Worm (Caenorhabditis elegans) whole organism, L4 larva: ENCODE results near the gene R08C7.5.
A peak's percentile ranks its signal among the peaks of the same experiment; 100 is the strongest.

ENCODE experiments used
- D1046.2 ChIP-seq: fragments of 200-800 bp; sonication (Bioruptor generic); IDR thresholded peaks from 2 replicates; pipeline ENCODE4 v1.3.6; 2022; ENCODE audit warnings: missing genetic modification characterization, missing compliant biosample characterization
- T20F7.1 ChIP-seq: fragments of 200-800 bp; sonication (Bioruptor generic); optimal IDR thresholded peaks from 2 replicates; lab custom pipeline; 2018; ENCODE audit warnings: mild to moderate bottlenecking, missing genetic modification characterization, missing compliant biosample characterization
- Y105C5A.15 ChIP-seq: fragments of 200-800 bp; sonication (Bioruptor generic); IDR thresholded peaks from 2 replicates; pipeline ENCODE4 v1.3.6; 2022; ENCODE audit warnings: missing genetic modification characterization, missing compliant biosample characterization
- Y48G9A.11 ChIP-seq: fragments of 200-800 bp; sonication (Bioruptor generic); IDR thresholded peaks from 2 replicates; pipeline ENCODE4 v1.3.6; 2022; ENCODE audit warnings: missing genetic modification reagents, missing genetic modification characterization, missing compliant biosample characterization
- aly-2 ChIP-seq: sonication (generic microtip); optimal IDR thresholded peaks from 2 replicates; lab custom pipeline; 2018; ENCODE audit warnings: missing biosample characterization, missing genetic modification characterization
- ceh-28 ChIP-seq: fragments of 150-350 bp; optimal IDR thresholded peaks from 2 replicates; lab custom pipeline; 2014; ENCODE audit warnings: missing biosample characterization, missing genetic modification reagents, missing genetic modification characterization
- ceh-32 ChIP-seq: sonication (generic microtip); optimal IDR thresholded peaks from 2 replicates; lab custom pipeline; 2016; ENCODE audit warnings: mild to moderate bottlenecking, missing genetic modification characterization, missing compliant biosample characterization; ENCODE audit not compliant: poor library complexity
- ceh-62 ChIP-seq: sonication (generic microtip); optimal IDR thresholded peaks from 2 replicates; lab custom pipeline; 2017; ENCODE audit warnings: missing biosample characterization, missing genetic modification characterization
- ceh-82 ChIP-seq: sonication (generic microtip); optimal IDR thresholded peaks from 2 replicates; lab custom pipeline; 2017; ENCODE audit warnings: missing biosample characterization, missing genetic modification characterization
- ces-1 ChIP-seq: fragments of 150-350 bp; sonication (generic microtip); optimal IDR thresholded peaks from 4 replicates; lab custom pipeline; 2014; ENCODE audit warnings: missing biosample characterization, missing genetic modification reagents, missing genetic modification characterization
- ctbp-1 ChIP-seq: fragments of 200-800 bp; sonication (Bioruptor generic); IDR thresholded peaks from 2 replicates; pipeline ENCODE4 v1.3.6; 2022; ENCODE audit warnings: missing genetic modification reagents, missing genetic modification characterization, missing compliant biosample characterization
- daf-12 ChIP-seq: fragments of 150-350 bp; optimal IDR thresholded peaks from 2 replicates; lab custom pipeline; 2014; ENCODE audit warnings: missing biosample characterization, missing genetic modification reagents, missing genetic modification characterization
- daf-19 ChIP-seq: fragments of 200-800 bp; sonication (Bioruptor generic); conservative IDR thresholded peaks from 2 replicates; pipeline ENCODE4 v1.3.6; 2022; ENCODE audit warnings: missing genetic modification characterization, missing compliant biosample characterization
- daf-8 ChIP-seq: fragments of 200-800 bp; sonication (Bioruptor generic); IDR thresholded peaks from 2 replicates; pipeline ENCODE4 v1.3.6; 2022; ENCODE audit warnings: missing genetic modification characterization, missing compliant biosample characterization
- fkh-10 ChIP-seq: fragments of 150-350 bp; optimal IDR thresholded peaks from 2 replicates; lab custom pipeline; 2014; ENCODE audit warnings: missing biosample characterization, missing genetic modification reagents, missing genetic modification characterization
- gei-8 ChIP-seq: fragments of 200-800 bp; sonication (Bioruptor generic); optimal IDR thresholded peaks from 2 replicates; lab custom pipeline; 2018; ENCODE audit warnings: mild to moderate bottlenecking, missing genetic modification characterization, missing compliant biosample characterization
- hif-1 ChIP-seq, 2 experiments: sonication (generic microtip); optimal IDR thresholded peaks; 2 replicates each; lab custom pipeline; 2016 to 2017; ENCODE audit warnings: missing compliant biosample characterization in 2 of 2, missing genetic modification characterization in 2 of 2, missing genetic modification reagents in 2 of 2, missing genotype in 2 of 2, mild to moderate bottlenecking in 1 of 2
- hlh-30 ChIP-seq: sonication (generic microtip); optimal IDR thresholded peaks from 2 replicates; lab custom pipeline; 2017; ENCODE audit warnings: antibody characterized with exemption, mild to moderate bottlenecking, missing genetic modification characterization, missing compliant biosample characterization; ENCODE audit not compliant: insufficient read depth
- jun-1 ChIP-seq: fragments of 150-350 bp; optimal IDR thresholded peaks from 2 replicates; lab custom pipeline; 2014; ENCODE audit warnings: missing biosample characterization, missing genetic modification reagents, missing genetic modification characterization
- lin-38 ChIP-seq: fragments of 200-800 bp; sonication (Bioruptor generic); IDR thresholded peaks from 2 replicates; pipeline ENCODE4 v1.3.6; 2022; ENCODE audit warnings: missing genetic modification reagents, missing genetic modification characterization, missing compliant biosample characterization
- mdl-1 ChIP-seq, 2 experiments: fragments of 150-350 bp in 1 of 2; sonication (generic microtip) in 1 of 2; optimal IDR thresholded peaks; 2 replicates each; lab custom pipeline; 2014 to 2017; ENCODE audit warnings: missing biosample characterization in 2 of 2, missing genetic modification characterization in 2 of 2
- mep-1 ChIP-seq: fragments of 150-350 bp; sonication (generic microtip); optimal IDR thresholded peaks from 3 replicates; lab custom pipeline; 2014; ENCODE audit warnings: missing biosample characterization, missing genetic modification characterization
- mes-2 ChIP-seq: sonication (generic microtip); optimal IDR thresholded peaks from 2 replicates; lab custom pipeline; 2016; ENCODE audit warnings: missing genotype, mild to moderate bottlenecking, missing genetic modification characterization, missing compliant biosample characterization; ENCODE audit not compliant: poor library complexity, severe bottlenecking
- nhr-28 ChIP-seq: fragments of 150-350 bp; optimal IDR thresholded peaks from 2 replicates; lab custom pipeline; 2014; ENCODE audit warnings: missing biosample characterization, missing genetic modification characterization
- nhr-6 ChIP-seq: fragments of 150-350 bp; optimal IDR thresholded peaks from 2 replicates; lab custom pipeline; 2014; ENCODE audit warnings: missing biosample characterization, missing genetic modification characterization
- pha-4 ChIP-seq, 2 experiments: fragments of 150-350 bp in 1 of 2; fragments of 200-800 bp in 1 of 2; sonication (Bioruptor generic) in 1 of 2; IDR thresholded peaks in 1 of 2; optimal IDR thresholded peaks in 1 of 2; 2 replicates each; pipeline versions ENCODE4 v1.3.6 to Lab custom; 2014 to 2022; ENCODE audit warnings: missing genetic modification characterization in 2 of 2, missing genetic modification reagents in 2 of 2, missing biosample characterization in 1 of 2, missing compliant biosample characterization in 1 of 2
- php-3 ChIP-seq: fragments of 200-800 bp; sonication (Bioruptor generic); IDR thresholded peaks from 2 replicates; pipeline ENCODE4 v1.3.6; 2022; ENCODE audit warnings: missing genetic modification reagents, missing genetic modification characterization, missing compliant biosample characterization
- pqm-1 ChIP-seq: sonication (generic microtip); optimal IDR thresholded peaks from 2 replicates; lab custom pipeline; 2017; ENCODE audit warnings: missing biosample characterization, missing genetic modification characterization
- saeg-2 ChIP-seq: fragments of 200-800 bp; sonication (Bioruptor generic); IDR thresholded peaks from 2 replicates; pipeline ENCODE4 v1.3.6; 2022; ENCODE audit warnings: missing genetic modification reagents, missing genetic modification characterization, missing compliant biosample characterization
- skn-1 ChIP-seq: fragments of 150-350 bp; optimal IDR thresholded peaks from 2 replicates; lab custom pipeline; 2014; ENCODE audit warnings: missing biosample characterization, missing genetic modification characterization
- snpc-1.2 ChIP-seq: fragments of 200-800 bp; sonication (Bioruptor generic); IDR thresholded peaks from 2 replicates; pipeline ENCODE4 v1.3.6; 2022; ENCODE audit warnings: missing genetic modification reagents, missing genetic modification characterization, missing compliant biosample characterization
- snpc-4 ChIP-seq: fragments of 150-350 bp; optimal IDR thresholded peaks from 2 replicates; lab custom pipeline; 2014; ENCODE audit warnings: missing biosample characterization, missing genetic modification characterization
- spr-1 ChIP-seq: sonication (generic microtip); optimal IDR thresholded peaks from 2 replicates; lab custom pipeline; 2016; ENCODE audit warnings: mild to moderate bottlenecking, missing genetic modification characterization, missing compliant biosample characterization
- spr-3 ChIP-seq: fragments of 200-800 bp; sonication (Bioruptor generic); optimal IDR thresholded peaks from 2 replicates; lab custom pipeline; 2018; ENCODE audit warnings: mild to moderate bottlenecking, missing genetic modification characterization, missing compliant biosample characterization
- unc-130 ChIP-seq: sonication (generic microtip); optimal IDR thresholded peaks from 2 replicates; lab custom pipeline; 2016; ENCODE audit warnings: missing genetic modification reagents, missing genetic modification characterization, missing compliant biosample characterization
- unc-39 ChIP-seq: sonication (generic microtip); optimal IDR thresholded peaks from 2 replicates; lab custom pipeline; 2017; ENCODE audit warnings: missing biosample characterization, missing genetic modification characterization
- unc-62 ChIP-seq, 3 experiments: fragments of 150-350 bp in 1 of 3; sonication (generic microtip); optimal IDR thresholded peaks in 2 of 3; peaks in 1 of 3; 1 replicate in 1 of 3; 2 replicates in 2 of 3; lab custom pipeline; 2014 to 2017; ENCODE audit warnings: missing biosample characterization in 3 of 3, missing genetic modification characterization in 3 of 3, missing genetic modification reagents in 3 of 3, missing genotype in 1 of 3
- zfp-2 ChIP-seq: sonication (generic microtip); optimal IDR thresholded peaks from 2 replicates; lab custom pipeline; 2016; ENCODE audit warnings: mild to moderate bottlenecking, missing genetic modification characterization, missing compliant biosample characterization
- zip-11 ChIP-seq: fragments of 200-800 bp; sonication (Bioruptor generic); IDR thresholded peaks from 2 replicates; pipeline ENCODE4 v1.3.6; 2022; ENCODE audit warnings: missing genetic modification characterization, missing compliant biosample characterization

The R08C7.5 gene

ce11 chrIV:4454330-4455173, 24.5 kb downstream of the R08C7.5 start, which contains the start of gene R08C7.11 (continued):
- no peak for TF ChIP-seq skn-1
- TF ChIP-seq aly-2 (tag; lab: Kevin White, UChicago) = no peak
- TF ChIP-seq lin-38 (GFP tag; lab: Robert Waterston, UW) = no peak
- no peak for TF ChIP-seq mep-1
- TF ChIP-seq D1046.2 (GFP tag; lab: Robert Waterston, UW) = no peak
- TF ChIP-seq spr-1 (tag; lab: Kevin White, UChicago) = no peak
- no peak for TF ChIP-seq zfp-2
- peak; percentile 7 to 38 for TF ChIP-seq mdl-1 (tag; optimal IDR thresholded peaks at IDR 0.05; lab: Kevin White, UChicago)

DNA sequence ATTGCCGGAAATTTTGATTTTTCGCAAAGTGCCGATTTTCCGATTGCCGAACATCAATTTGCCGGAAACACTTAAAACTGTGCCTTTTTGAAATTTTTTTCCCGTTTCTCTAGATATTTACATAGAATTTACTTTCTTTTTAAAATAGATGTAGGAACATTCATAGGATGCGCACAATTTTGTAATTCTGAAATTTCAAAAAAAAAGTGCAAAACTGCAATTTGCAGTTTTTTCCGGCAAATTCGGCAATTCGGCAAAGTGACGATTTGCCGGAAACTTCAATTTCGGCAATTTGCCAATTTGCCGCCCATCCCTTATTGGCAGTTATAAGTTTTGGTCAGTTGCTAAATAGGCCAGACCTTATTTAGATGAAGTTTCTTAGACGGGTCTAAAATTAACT, 26.6 kb downstream of the R08C7.5 start:
- TF ChIP-seq nhr-6 = no peak
- peak in 1 of 2 experiments; percentile 98 for TF ChIP-seq unc-62 (GFP tag; optimal IDR thresholded peaks at IDR 0.05 in 1 of 2; lab: Kevin White, UChicago)
- no peak for TF ChIP-seq unc-62 (tag; optimal IDR thresholded peaks at IDR 0.05; lab: Kevin White, UChicago)

DNA sequence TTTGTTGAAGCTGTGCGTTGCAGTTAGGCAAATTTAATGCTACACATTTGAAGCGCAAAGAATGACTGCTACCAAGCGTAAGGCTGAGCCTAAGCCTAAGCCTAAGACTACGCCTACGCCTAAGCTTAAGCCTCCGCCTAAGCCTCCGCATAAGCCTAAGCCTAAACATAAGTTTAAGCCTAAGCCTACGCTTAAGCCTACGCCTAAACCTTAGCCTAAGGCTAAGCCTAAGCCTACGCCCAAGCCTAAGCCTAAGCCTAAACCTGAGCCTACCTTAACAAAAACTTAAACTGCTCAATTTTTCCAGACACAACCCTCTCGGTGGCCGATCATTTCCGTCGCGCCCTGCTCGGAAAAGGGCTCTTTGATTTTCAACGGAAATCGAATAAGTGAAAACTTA, 29.3 kb downstream of the R08C7.5 start:
- 0 out of 2 replicates have a peak, but pooled peaks have one; percentile 4 for TF ChIP-seq Y48G9A.11 (GFP tag; lab: Robert Waterston, UW)
- TF ChIP-seq hif-1 (tag; optimal IDR thresholded peaks at IDR 0.05; lab: Kevin White, UChicago) = no peak

DNA sequence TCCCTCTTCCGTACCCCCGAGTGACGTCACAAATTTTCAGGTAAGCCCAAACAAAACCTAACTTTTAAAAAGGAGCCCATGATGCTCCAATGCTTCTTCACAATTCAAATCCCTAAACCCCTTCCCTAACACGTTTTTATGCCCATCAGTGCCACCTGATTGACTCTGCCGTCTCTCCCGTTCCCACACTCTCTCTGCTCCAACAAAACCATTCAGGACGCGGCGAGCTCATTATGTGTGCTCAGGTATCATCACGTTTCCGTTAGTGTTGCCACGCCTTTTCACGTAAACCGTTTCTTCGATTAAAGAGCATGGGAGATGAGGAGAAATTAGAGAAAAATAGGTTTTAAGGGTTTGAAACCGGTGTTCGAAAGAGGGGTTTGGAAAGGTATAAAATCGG, 33.1 kb downstream of the R08C7.5 start, which contains the start of gene M01H9.2:
Gene M01H9.2 (minus strand): TSS at position 101 of the 400 bp plus-strand sequence.
- no peak for TF ChIP-seq unc-130
- TF ChIP-seq daf-12 (tag; lab: Kevin White, UChicago) = no peak
- peak; percentile 38 for TF ChIP-seq hlh-30 (tag; lab: Kevin White, UChicago)
- no peak for TF ChIP-seq nhr-6
- no peak for TF ChIP-seq ces-1 (GFP tag; lab: Kevin White, UChicago)
- TF ChIP-seq daf-8 (GFP tag; lab: Robert Waterston, UW) = no peak
- TF ChIP-seq gei-8 = no peak
- TF ChIP-seq nhr-28 = no peak
- TF ChIP-seq ceh-62 (tag; lab: Kevin White, UChicago) = no peak

DNA sequence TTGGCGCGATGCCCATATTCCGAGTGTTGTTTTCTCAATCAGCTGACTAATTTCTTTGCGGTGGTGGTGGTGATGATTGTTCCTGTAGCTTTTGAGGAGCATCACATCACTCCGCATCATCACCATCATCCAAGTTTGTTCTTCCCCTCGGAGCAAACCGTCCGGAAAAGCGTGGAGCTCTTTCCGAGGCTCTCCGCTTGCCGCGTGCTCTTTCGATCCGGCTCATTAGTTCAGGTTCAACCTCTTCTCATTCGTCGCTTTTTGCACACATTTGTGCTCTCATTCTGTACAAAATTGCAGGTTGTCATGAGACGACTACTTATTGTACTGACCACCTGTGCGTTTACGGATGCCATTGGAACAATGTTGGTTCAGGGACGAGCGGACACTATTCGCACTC, 35.2 kb downstream of the R08C7.5 start, which contains the start of gene M01H9.5:
Gene M01H9.5 (plus strand): TSS at position 301 of the 400 bp plus-strand sequence.
- no peak for TF ChIP-seq fkh-10 (GFP tag; lab: Kevin White, UChicago)
- no peak for TF ChIP-seq snpc-1.2 (GFP tag; lab: Robert Waterston, UW)
- no peak for TF ChIP-seq Y105C5A.15 (GFP tag; lab: Robert Waterston, UW)
- no peak for TF ChIP-seq ceh-28
- TF ChIP-seq pha-4 (GFP tag; IDR thresholded peaks at IDR 0.05; lab: Robert Waterston, UW) = no peak
- TF ChIP-seq pha-4 (tag; optimal IDR thresholded peaks at IDR 0.05; lab: Kevin White, UChicago) = no peak
- TF ChIP-seq unc-39 = no peak
- TF ChIP-seq spr-3 = no peak
- no peak for TF ChIP-seq daf-19

DNA sequence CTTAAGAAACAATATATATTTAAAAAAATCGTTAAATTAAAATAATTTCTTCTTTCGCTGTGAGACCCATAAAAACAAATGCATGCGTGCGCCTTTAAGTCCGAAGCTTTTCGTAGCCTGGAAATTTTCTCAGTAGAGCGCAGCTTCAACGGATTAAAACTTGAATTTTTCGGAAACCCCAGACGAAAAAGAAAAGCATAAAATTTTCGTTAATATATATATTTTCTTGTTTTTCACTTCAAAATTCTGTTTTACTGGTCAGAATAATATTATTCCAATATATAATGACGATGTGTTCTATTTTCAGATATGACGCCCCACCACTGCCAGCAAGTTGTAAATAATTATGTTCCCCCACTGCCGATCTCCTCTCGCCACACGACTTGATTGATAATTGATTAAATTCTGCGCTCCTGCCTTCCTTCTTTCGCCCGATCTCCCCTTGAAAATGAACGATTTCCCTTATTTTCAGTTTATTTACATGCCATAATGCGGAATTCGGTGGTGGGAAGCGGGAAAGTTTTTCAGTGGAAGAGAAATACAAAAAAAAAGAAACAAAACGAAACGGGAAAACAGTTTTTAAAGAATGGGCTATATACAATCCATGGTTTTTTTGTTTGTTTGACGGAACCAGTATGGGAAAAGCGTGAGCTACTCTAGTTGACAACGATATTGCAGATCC, 38.2 kb downstream of the R08C7.5 start:
- no peak for TF ChIP-seq zip-11
- TF ChIP-seq ceh-82 = no peak
- TF ChIP-seq jun-1 (tag; lab: Kevin White, UChicago) = no peak
- TF ChIP-seq T20F7.1 (GFP tag; lab: Kevin White, UChicago) = no peak
- TF ChIP-seq php-3 (GFP tag; lab: Robert Waterston, UW) = 0 out of 2 replicates have a peak, but pooled peaks have one; percentile 31
- TF ChIP-seq ctbp-1 = 0 out of 2 replicates have a peak, but pooled peaks have one; percentile 48
- TF ChIP-seq unc-62 (GFP tag; optimal IDR thresholded peaks at IDR 0.05 in 1 of 2; lab: Kevin White, UChicago) = peak in 1 of 2 experiments; percentile 63
- no peak for TF ChIP-seq unc-62 (tag; optimal IDR thresholded peaks at IDR 0.05; lab: Kevin White, UChicago)
- TF ChIP-seq unc-130 = peak; percentile 44
- TF ChIP-seq ceh-32 (tag; lab: Kevin White, UChicago) = no peak
- TF ChIP-seq snpc-4 (tag; lab: Kevin White, UChicago) = no peak
- no peak for TF ChIP-seq pqm-1 (tag; lab: Kevin White, UChicago)
- peak; percentile 12 for TF ChIP-seq mes-2 (tag; lab: Kevin White, UChicago)
- TF ChIP-seq ces-1 (GFP tag; lab: Kevin White, UChicago) = no peak
- TF ChIP-seq saeg-2 (GFP tag; lab: Robert Waterston, UW) = no peak
